Worm (Caenorhabditis elegans): Measurements from ENCODE around the gene praf-3.

DNA sequence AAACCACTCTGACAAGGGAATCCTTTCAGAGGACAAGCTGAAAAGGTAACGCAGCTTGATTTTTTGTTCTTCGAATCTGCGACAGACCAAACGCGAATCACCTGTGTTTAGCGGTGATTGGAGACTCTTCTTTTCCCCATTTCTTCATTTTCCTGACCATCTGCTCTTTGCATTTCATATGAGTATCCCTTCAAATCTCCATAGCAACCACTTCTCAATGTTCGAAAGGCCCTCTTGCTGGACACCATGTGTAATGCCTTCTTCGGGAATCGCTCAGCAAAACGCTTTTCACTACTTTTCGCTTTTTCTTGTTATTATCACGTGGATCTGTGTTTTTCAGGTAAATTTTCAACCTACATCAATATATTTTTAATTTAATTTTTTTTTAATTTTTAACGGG is 46.8 kb downstream of the praf-3 start, which contains the start of the genes T26A8.3 and tmem-231:
- TF ChIP-seq C38D4.7 (GFP tag; optimal IDR thresholded peaks at IDR 0.05): no peak
- no peak for TF ChIP-seq unc-55 (GFP tag; optimal IDR thresholded peaks at IDR 0.05)
- TF ChIP-seq pha-4 (tag; optimal IDR thresholded peaks at IDR 0.05): no peak
- TF ChIP-seq dmd-4 (tag; optimal IDR thresholded peaks at IDR 0.05; ENCODE audit: borderline replicate concordance): no peak
- TF ChIP-seq K09A11.1 (tag; optimal IDR thresholded peaks at IDR 0.05; ENCODE audit: insufficient read depth): no peak
- TF ChIP-seq tbx-2 (tag; optimal IDR thresholded peaks at IDR 0.05): no peak

All from whole organism, late embryonic.